Worm (Caenorhabditis elegans) whole organism, late embryonic: Measurements from ENCODE around the gene dmd-4.

Source experiments
- ama-1 ChIP-seq: fragments of 150-350 bp; optimal IDR thresholded peaks from 2 replicates; lab custom pipeline; 2014
- ttx-3 ChIP-seq: sonication (generic microtip); optimal IDR thresholded peaks from 2 replicates; lab custom pipeline; 2016; ENCODE audit warnings: missing genetic modification reagents, missing genetic modification characterization, missing compliant biosample characterization

DNA sequence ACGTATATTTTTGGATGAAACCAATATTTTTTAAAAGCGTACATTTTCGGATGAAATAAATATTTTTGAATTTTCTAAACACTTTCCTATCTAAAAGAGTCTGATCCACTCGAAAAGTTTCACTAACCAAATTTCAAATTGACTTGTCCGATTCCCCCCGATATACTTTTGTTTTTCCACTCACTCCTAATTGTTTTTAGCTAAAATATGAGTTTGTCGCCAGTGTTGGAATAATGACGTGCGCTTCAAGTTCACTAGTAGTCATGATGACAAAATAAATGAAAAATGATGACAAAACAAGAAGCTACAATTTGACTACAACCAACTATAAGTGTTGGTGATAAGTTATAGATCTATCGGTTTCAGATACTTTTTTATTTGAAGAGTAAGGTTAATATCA lies 52.9 kb downstream of the dmd-4 start:
- no peak for TF ChIP-seq ttx-3 (tag; lab: Kevin White, UChicago)
- no peak for TF ChIP-seq ama-1 (lab: Kevin White, UChicago)
